Fruit fly (Drosophila melanogaster) whole organism, embryonic: ENCODE data around the gene yellow-e.

Source experiments
- Blimp-1 ChIP-seq: fragments of 200-800 bp; sonication (Bioruptor generic); optimal IDR thresholded peaks from 3 replicates; lab custom pipeline; 2018; ENCODE audit warnings: missing biosample characterization, missing genetic modification characterization, mild to moderate bottlenecking, moderate library complexity, missing genetic modification reagents
- CG10543 ChIP-seq: fragments of 200-800 bp; sonication (Bioruptor generic); optimal IDR thresholded peaks from 3 replicates; lab custom pipeline; 2017; ENCODE audit warnings: missing biosample characterization, mild to moderate bottlenecking, missing genetic modification characterization, moderate library complexity
- CG11456 ChIP-seq: fragments of 200-800 bp; sonication (Bioruptor generic); IDR thresholded peaks from 3 replicates; pipeline ENCODE4 v1.3.6; 2022; ENCODE audit warnings: missing biosample characterization, missing genetic modification characterization
- CG12155 ChIP-seq: fragments of 200-800 bp; sonication (Bioruptor generic); optimal IDR thresholded peaks from 3 replicates; lab custom pipeline; 2016; ENCODE audit warnings: missing biosample characterization, missing genetic modification characterization
- CG12236 ChIP-seq: fragments of 200-800 bp; sonication (Bioruptor generic); optimal IDR thresholded peaks from 2 replicates; lab custom pipeline; 2016; ENCODE audit warnings: missing biosample characterization, missing genetic modification characterization
- CG1233 ChIP-seq: fragments of 200-800 bp; sonication (Bioruptor generic); optimal IDR thresholded peaks from 4 replicates; lab custom pipeline; 2018; ENCODE audit warnings: missing biosample characterization, mild to moderate bottlenecking, missing genetic modification characterization
- CG13123 ChIP-seq: fragments of 200-800 bp; sonication (Bioruptor generic); optimal IDR thresholded peaks from 2 replicates; lab custom pipeline; 2016; ENCODE audit warnings: missing biosample characterization, missing genetic modification characterization
- CG13424 ChIP-seq: fragments of 200-800 bp; sonication (Bioruptor generic); optimal IDR thresholded peaks from 2 replicates; lab custom pipeline; 2019; ENCODE audit warnings: missing biosample characterization, mild to moderate bottlenecking, missing genetic modification characterization, moderate library complexity
- CG13624 ChIP-seq: fragments of 200-800 bp; sonication (Bioruptor generic); optimal IDR thresholded peaks from 2 replicates; lab custom pipeline; 2016; ENCODE audit warnings: missing biosample characterization, missing genetic modification characterization
- CG13775 ChIP-seq: fragments of 200-800 bp; sonication (Bioruptor generic); optimal IDR thresholded peaks from 3 replicates; lab custom pipeline; 2017; ENCODE audit warnings: missing biosample characterization, mild to moderate bottlenecking, missing genetic modification characterization
- CG15269 ChIP-seq: fragments of 200-800 bp; sonication (Bioruptor generic); optimal IDR thresholded peaks from 2 replicates; lab custom pipeline; 2018; ENCODE audit warnings: missing biosample characterization, mild to moderate bottlenecking, missing genetic modification characterization, moderate library complexity
- CG15479 ChIP-seq: fragments of 200-800 bp; sonication (Bioruptor generic); optimal IDR thresholded peaks from 3 replicates; lab custom pipeline; 2019; ENCODE audit warnings: missing biosample characterization, mild to moderate bottlenecking, missing genetic modification characterization, moderate library complexity
- CG15514 ChIP-seq: fragments of 200-800 bp; sonication (Bioruptor generic); optimal IDR thresholded peaks from 3 replicates; lab custom pipeline; 2017; ENCODE audit warnings: missing biosample characterization, missing genetic modification characterization, mild to moderate bottlenecking, moderate library complexity, missing genetic modification reagents
- CG1603 ChIP-seq: fragments of 200-800 bp; sonication (Bioruptor generic); optimal IDR thresholded peaks from 2 replicates; lab custom pipeline; 2019; ENCODE audit warnings: missing biosample characterization, mild to moderate bottlenecking, missing genetic modification characterization, moderate library complexity
- CG18599 ChIP-seq: fragments of 200-800 bp; sonication (Bioruptor generic); optimal IDR thresholded peaks from 3 replicates; lab custom pipeline; 2017; ENCODE audit warnings: missing biosample characterization, missing genetic modification characterization, mild to moderate bottlenecking, moderate library complexity, missing genetic modification reagents
- CG18764 ChIP-seq: fragments of 200-800 bp; sonication (Bioruptor generic); optimal IDR thresholded peaks from 3 replicates; lab custom pipeline; 2016; ENCODE audit warnings: missing biosample characterization, missing genetic modification characterization
- CG2199 ChIP-seq: fragments of 200-800 bp; sonication (Bioruptor generic); IDR thresholded peaks from 3 replicates; pipeline ENCODE4 v1.3.6; 2022; ENCODE audit warnings: missing biosample characterization, missing genetic modification characterization
- CG31224 ChIP-seq: fragments of 200-800 bp; sonication (Bioruptor generic); IDR thresholded peaks from 2 replicates; pipeline ENCODE4 v1.3.6; 2022; ENCODE audit warnings: missing biosample characterization, missing genetic modification characterization
- CG3281 ChIP-seq: fragments of 200-800 bp; sonication (Bioruptor generic); optimal IDR thresholded peaks from 3 replicates; lab custom pipeline; 2017; ENCODE audit warnings: missing biosample characterization, mild to moderate bottlenecking, missing genetic modification characterization
- CG4424 ChIP-seq: fragments of 200-800 bp; sonication (Bioruptor generic); optimal IDR thresholded peaks from 3 replicates; lab custom pipeline; 2016; ENCODE audit warnings: missing biosample characterization, missing genetic modification characterization
- CG5180 ChIP-seq: fragments of 200-800 bp; sonication (Bioruptor generic); optimal IDR thresholded peaks from 3 replicates; lab custom pipeline; 2017; ENCODE audit warnings: missing biosample characterization, missing genetic modification characterization, mild to moderate bottlenecking, moderate library complexity, missing genetic modification reagents
- CG6175 ChIP-seq: fragments of 200-800 bp; sonication (Bioruptor generic); IDR thresholded peaks from 3 replicates; pipeline ENCODE4 v1.3.6; 2022; ENCODE audit warnings: missing biosample characterization, missing genetic modification characterization
- CG6654 ChIP-seq: fragments of 200-800 bp; sonication (Bioruptor generic); optimal IDR thresholded peaks from 2 replicates; lab custom pipeline; 2017; ENCODE audit warnings: missing biosample characterization, mild to moderate bottlenecking, missing genetic modification characterization
- CG9437 ChIP-seq: fragments of 200-800 bp; sonication (Bioruptor generic); optimal IDR thresholded peaks from 2 replicates; lab custom pipeline; 2018; ENCODE audit warnings: missing biosample characterization, mild to moderate bottlenecking, missing genetic modification characterization
- CG9727 ChIP-seq: fragments of 200-800 bp; sonication (Bioruptor generic); optimal IDR thresholded peaks from 3 replicates; lab custom pipeline; 2017; ENCODE audit warnings: missing biosample characterization, mild to moderate bottlenecking, missing genetic modification characterization
- Camta ChIP-seq: fragments of 200-800 bp; sonication (Bioruptor generic); optimal IDR thresholded peaks from 2 replicates; lab custom pipeline; 2016; ENCODE audit warnings: missing biosample characterization, missing genetic modification characterization
- CkIIα-i1 ChIP-seq: fragments of 200-800 bp; sonication (Bioruptor generic); IDR thresholded peaks from 2 replicates; pipeline ENCODE4 v1.3.6; 2022; ENCODE audit warnings: missing biosample characterization, missing genetic modification characterization
- D19B ChIP-seq: fragments of 200-800 bp; sonication (Bioruptor generic); optimal IDR thresholded peaks from 2 replicates; lab custom pipeline; 2017; ENCODE audit warnings: missing biosample characterization, mild to moderate bottlenecking, missing genetic modification characterization
- Ets65A ChIP-seq: fragments of 200-800 bp; sonication (Bioruptor generic); peaks from one replicate; lab custom pipeline; 2016; ENCODE audit warnings: missing biosample characterization, missing genetic modification characterization
- Fer1 ChIP-seq: fragments of 200-800 bp; sonication (Bioruptor generic); optimal IDR thresholded peaks from 2 replicates; lab custom pipeline; 2017; ENCODE audit warnings: missing biosample characterization, mild to moderate bottlenecking, missing genetic modification characterization
- Hmx ChIP-seq: fragments of 200-800 bp; sonication (Bioruptor generic); optimal IDR thresholded peaks from 2 replicates; lab custom pipeline; 2016; ENCODE audit warnings: missing biosample characterization, missing genetic modification characterization
- Kr ChIP-seq: fragments of 200-800 bp; sonication (Bioruptor generic); optimal IDR thresholded peaks from 2 replicates; lab custom pipeline; 2017; ENCODE audit warnings: missing biosample characterization, mild to moderate bottlenecking, missing genetic modification characterization
- Mad ChIP-seq: fragments of 200-800 bp; sonication (Bioruptor generic); optimal IDR thresholded peaks from 2 replicates; lab custom pipeline; 2016; ENCODE audit warnings: missing biosample characterization, missing genetic modification characterization
- NFAT ChIP-seq: fragments of 200-800 bp; sonication (Bioruptor generic); IDR thresholded peaks from 2 replicates; pipeline ENCODE4 v1.3.6; 2022; ENCODE audit warnings: missing biosample characterization, missing genetic modification characterization
- NfI ChIP-seq: fragments of 200-800 bp; sonication (Bioruptor generic); optimal IDR thresholded peaks from 3 replicates; lab custom pipeline; 2018; ENCODE audit warnings: missing biosample characterization, mild to moderate bottlenecking, missing genetic modification characterization, moderate library complexity
- Oaz ChIP-seq: fragments of 200-800 bp; sonication (Bioruptor generic); IDR thresholded peaks from 2 replicates; pipeline ENCODE4 v1.3.6; 2022; ENCODE audit warnings: missing biosample characterization, missing genetic modification characterization
- Six4 ChIP-seq: fragments of 200-800 bp; sonication (Bioruptor generic); optimal IDR thresholded peaks from 2 replicates; lab custom pipeline; 2016; ENCODE audit warnings: missing biosample characterization, missing genetic modification characterization
- bcd ChIP-seq: fragments of 200-800 bp; sonication (Bioruptor generic); optimal IDR thresholded peaks from 2 replicates; lab custom pipeline; 2017; ENCODE audit warnings: missing biosample characterization, mild to moderate bottlenecking, missing genetic modification characterization
- bsh ChIP-seq, 2 experiments: fragments of 200-800 bp; sonication (Bioruptor generic); optimal IDR thresholded peaks; 2 replicates each; lab custom pipeline; 2017 to 2018; ENCODE audit warnings: mild to moderate bottlenecking in 2 of 2, missing biosample characterization in 2 of 2, missing genetic modification characterization in 2 of 2, moderate library complexity in 1 of 2
- dmrt99B ChIP-seq: fragments of 200-800 bp; sonication (Bioruptor generic); optimal IDR thresholded peaks from 2 replicates; lab custom pipeline; 2018; ENCODE audit warnings: missing biosample characterization, mild to moderate bottlenecking, missing genetic modification characterization, moderate library complexity
- exex ChIP-seq: fragments of 200-800 bp; sonication (Bioruptor generic); optimal IDR thresholded peaks from 4 replicates; lab custom pipeline; 2018; ENCODE audit warnings: missing biosample characterization, mild to moderate bottlenecking, missing genetic modification characterization, moderate library complexity
- gem ChIP-seq: fragments of 200-800 bp; sonication (Bioruptor generic); optimal IDR thresholded peaks from 2 replicates; lab custom pipeline; 2019; ENCODE audit warnings: missing biosample characterization, mild to moderate bottlenecking, missing genetic modification characterization, moderate library complexity
- hbn ChIP-seq: fragments of 200-800 bp; sonication (Bioruptor generic); IDR thresholded peaks from 2 replicates; pipeline ENCODE4 v1.3.6; 2022; ENCODE audit warnings: missing biosample characterization, missing genetic modification characterization; ENCODE audit not compliant: partially characterized antibody
- kay ChIP-seq: fragments of 200-800 bp; sonication (Bioruptor generic); optimal IDR thresholded peaks from 2 replicates; lab custom pipeline; 2016; ENCODE audit warnings: missing biosample characterization, missing genetic modification characterization
- lilli ChIP-seq: fragments of 200-800 bp; sonication (Bioruptor generic); optimal IDR thresholded peaks from 3 replicates; lab custom pipeline; 2016; ENCODE audit warnings: missing biosample characterization, missing genetic modification characterization
- nerfin-1 ChIP-seq: fragments of 200-800 bp; sonication (Bioruptor generic); optimal IDR thresholded peaks from 3 replicates; lab custom pipeline; 2019; ENCODE audit warnings: missing biosample characterization, mild to moderate bottlenecking, missing genetic modification characterization, moderate library complexity
- oc ChIP-seq: fragments of 200-800 bp; sonication (Bioruptor generic); optimal IDR thresholded peaks from 2 replicates; lab custom pipeline; 2018; ENCODE audit warnings: missing biosample characterization, mild to moderate bottlenecking, missing genetic modification characterization, moderate library complexity
- pho ChIP-seq: fragments of 200-800 bp; sonication (Bioruptor generic); optimal IDR thresholded peaks from 2 replicates; lab custom pipeline; 2016; ENCODE audit warnings: missing biosample characterization, missing genetic modification characterization
- ro ChIP-seq: fragments of 200-800 bp; sonication (Bioruptor generic); IDR thresholded peaks from 2 replicates; pipeline ENCODE4 v1.3.6; 2022; ENCODE audit warnings: missing biosample characterization, missing genetic modification characterization
- sug ChIP-seq: fragments of 200-800 bp; optimal IDR thresholded peaks from 2 replicates; lab custom pipeline; 2019; ENCODE audit warnings: missing biosample characterization, mild to moderate bottlenecking, missing genetic modification characterization, moderate library complexity
- tna ChIP-seq: fragments of 200-800 bp; sonication (Bioruptor generic); IDR thresholded peaks from 2 replicates; pipeline ENCODE4 v1.3.6; 2022; ENCODE audit warnings: missing biosample characterization, missing genetic modification characterization; ENCODE audit not compliant: partially characterized antibody

Gene yellow-e

dm6 chr3R:13446489-13446888 lies 31.4 kb upstream of the yellow-e start:
- TF ChIP-seq D19B (peak; percentile 2), gem (tag; lab: Kevin White, UChicago) (peak; percentile 81), CG4424 (GFP tag; lab: Kevin White, UChicago) (peak; percentile 55), oc (tag; lab: Kevin White, UChicago) (no peak), lilli (GFP tag; lab: Kevin White, UChicago) (peak; percentile 56), bsh (GFP tag; optimal IDR thresholded peaks at IDR 0.05; lab: Kevin White, UChicago) (peak in 1 of 2 experiments; percentile 69), CG13624 (GFP tag; lab: Kevin White, UChicago) (no peak), Blimp-1 (GFP tag; lab: Kevin White, UChicago) (peak; percentile 60), CG9727 (GFP tag; lab: Kevin White, UChicago) (peak; percentile 37), CG6175 (no peak), CG3281 (peak; percentile 5), CG1233 (GFP tag; lab: Kevin White, UChicago) (peak; percentile 19), Ets65A (GFP tag; lab: Kevin White, UChicago) (peak; percentile 60), NfI (GFP tag; lab: Kevin White, UChicago) (peak; percentile 43), ro (no peak), NFAT (GFP tag; lab: Robert Waterston, UW) (0 out of 2 replicates have a peak, but pooled peaks have one; percentile 6), exex (tag; lab: Kevin White, UChicago) (no peak), tna (GFP tag; lab: Robert Waterston, UW) (no peak), CG13775 (GFP tag; lab: Kevin White, UChicago) (peak; percentile 40), CG1603 (no peak), CG13123 (GFP tag; lab: Kevin White, UChicago) (no peak), sug (tag; lab: Kevin White, UChicago) (no peak), CG9437 (peak; percentile 49), Camta (GFP tag; lab: Kevin White, UChicago) (peak; percentile 22), CG12236 (GFP tag; lab: Kevin White, UChicago) (no peak), Oaz (GFP tag; lab: Robert Waterston, UW) (no peak), Mad (no peak), CG15479 (GFP tag; lab: Kevin White, UChicago) (no peak), hbn (GFP tag; lab: Robert Waterston, UW) (no peak), Six4 (GFP tag; lab: Kevin White, UChicago) (peak; percentile 6), kay (no peak), CkIIα-i1 (GFP tag; lab: Robert Waterston, UW) (no peak), CG6654 (no peak), CG2199 (GFP tag; lab: Robert Waterston, UW) (no peak), bcd (peak; percentile 49), CG31224 (GFP tag; lab: Robert Waterston, UW) (no peak), CG10543 (no peak), pho (peak; percentile 8), dmrt99B (peak; percentile 63), CG11456 (GFP tag; lab: Robert Waterston, UW) (no peak), CG12155 (GFP tag; lab: Kevin White, UChicago) (peak; percentile 5), CG5180 (no peak), Hmx (GFP tag; lab: Kevin White, UChicago) (peak; percentile 21), CG15514 (GFP tag; lab: Kevin White, UChicago) (peak; percentile 11), nerfin-1 (peak; percentile 3), CG13424 (tag; lab: Kevin White, UChicago) (peak; percentile 44), CG15269 (tag; lab: Kevin White, UChicago) (peak; percentile 66), CG18599 (peak; percentile 21), CG18764 (GFP tag; lab: Kevin White, UChicago) (peak; percentile 5), Kr (no peak), Fer1 (peak; percentile 29)
